Fruit fly (Drosophila melanogaster) whole organism, wandering third instar larva: ENCODE results near the gene Pli.

Source experiments
- Abd-B ChIP-seq: fragments of >200 bp; optimal IDR thresholded peaks from 2 replicates; lab custom pipeline; 2017; ENCODE audit warnings: missing biosample characterization, missing genetic modification characterization
- CG32264 ChIP-seq: fragments of 200-800 bp; sonication (Bioruptor generic); optimal IDR thresholded peaks from 2 replicates; lab custom pipeline; 2016; ENCODE audit warnings: missing biosample characterization, missing genetic modification characterization
- CG9705 ChIP-seq: fragments of 200-800 bp; sonication (Bioruptor generic); optimal IDR thresholded peaks from 2 replicates; lab custom pipeline; 2018; ENCODE audit warnings: missing biosample characterization, mild to moderate bottlenecking, missing genetic modification characterization
- CrebA ChIP-seq: fragments of 200-800 bp; sonication (Bioruptor generic); optimal IDR thresholded peaks from 2 replicates; lab custom pipeline; 2016; ENCODE audit warnings: missing biosample characterization, mild to moderate bottlenecking, missing genetic modification characterization, borderline replicate concordance
- Dfd ChIP-seq: fragments of >200 bp; optimal IDR thresholded peaks from 2 replicates; lab custom pipeline; 2017; ENCODE audit warnings: missing biosample characterization, missing genetic modification characterization
- Dif ChIP-seq: fragments of 200-275, 200-300 bp; sonication (Bioruptor generic); optimal IDR thresholded peaks from 2 replicates; lab custom pipeline; 2018; ENCODE audit warnings: missing biosample characterization, missing genetic modification characterization; ENCODE audit not compliant: partially characterized antibody
- GATAd ChIP-seq: sonication (Bioruptor generic); optimal IDR thresholded peaks from 2 replicates; lab custom pipeline; 2016; ENCODE audit warnings: missing biosample characterization, missing genetic modification characterization
- HLH106 ChIP-seq: fragments of 200-800 bp; optimal IDR thresholded peaks from 3 replicates; lab custom pipeline; 2019; ENCODE audit warnings: missing biosample characterization, mild to moderate bottlenecking, missing genetic modification characterization, moderate library complexity
- Hnf4 ChIP-seq: fragments of 200-800 bp; sonication (Bioruptor generic); optimal IDR thresholded peaks from 2 replicates; lab custom pipeline; 2016; ENCODE audit warnings: missing biosample characterization, mild to moderate bottlenecking, missing genetic modification characterization
- Hr78 ChIP-seq: fragments of >200 bp; optimal IDR thresholded peaks from 2 replicates; lab custom pipeline; 2017; ENCODE audit warnings: missing biosample characterization, missing genetic modification characterization
- Hr83 ChIP-seq: fragments of 200-300 bp; sonication (Bioruptor generic); optimal IDR thresholded peaks from 2 replicates; lab custom pipeline; 2016; ENCODE audit warnings: missing biosample characterization, mild to moderate bottlenecking, missing genetic modification characterization, moderate library complexity; ENCODE audit not compliant: poor library complexity, severe bottlenecking
- Jra ChIP-seq: sonication (Bioruptor generic); optimal IDR thresholded peaks from 2 replicates; lab custom pipeline; 2016; ENCODE audit warnings: missing biosample characterization, missing genetic modification characterization
- Mio ChIP-seq: sonication (Bioruptor generic); optimal IDR thresholded peaks from 2 replicates; lab custom pipeline; 2016; ENCODE audit warnings: missing biosample characterization, missing genetic modification characterization
- Myc ChIP-seq: fragments of >200 bp; optimal IDR thresholded peaks from 2 replicates; lab custom pipeline; 2017
- N ChIP-seq: fragments of >200 bp; optimal IDR thresholded peaks from 2 replicates; lab custom pipeline; 2018; ENCODE audit warnings: missing biosample characterization, missing external identifiers, missing genetic modification characterization
- OdsH ChIP-seq: fragments of 200-800 bp; sonication (Bioruptor generic); optimal IDR thresholded peaks from 2 replicates; lab custom pipeline; 2016; ENCODE audit warnings: missing biosample characterization, mild to moderate bottlenecking, missing genetic modification characterization
- Rel ChIP-seq, 2 experiments: fragments of 200-800 bp; sonication (Bioruptor generic) in 1 of 2; optimal IDR thresholded peaks; 2 replicates in 1 of 2; 3 replicates in 1 of 2; lab custom pipeline; 2016 to 2019; ENCODE audit warnings: mild to moderate bottlenecking in 2 of 2, missing biosample characterization in 2 of 2, missing genetic modification characterization in 2 of 2, moderate library complexity in 1 of 2
- Sp1 ChIP-seq: fragments of 200-800 bp; sonication (Bioruptor generic); optimal IDR thresholded peaks from 3 replicates; lab custom pipeline; 2019; ENCODE audit warnings: missing biosample characterization, mild to moderate bottlenecking, missing genetic modification characterization, moderate library complexity
- Vsx2 ChIP-seq: fragments of 200-300, 225-300 bp; sonication (Bioruptor generic); optimal IDR thresholded peaks from 2 replicates; lab custom pipeline; 2018; ENCODE audit warnings: missing biosample characterization, missing genetic modification characterization; ENCODE audit not compliant: partially characterized antibody
- br ChIP-seq: fragments of 200-800 bp; sonication (Bioruptor generic); optimal IDR thresholded peaks from 2 replicates; lab custom pipeline; 2016; ENCODE audit warnings: missing biosample characterization, missing genetic modification characterization
- brk ChIP-seq: fragments of 200-800 bp; sonication (Bioruptor generic); optimal IDR thresholded peaks from 2 replicates; lab custom pipeline; 2016; ENCODE audit warnings: missing biosample characterization, mild to moderate bottlenecking, missing genetic modification characterization
- dl ChIP-seq, 2 experiments: fragments of 175-275, 200-275 bp in 1 of 2; fragments of 200-275 bp in 1 of 2; sonication (Bioruptor generic); optimal IDR thresholded peaks; lab custom pipeline; 2018; ENCODE audit warnings: mild to moderate bottlenecking in 2 of 2, missing biosample characterization in 2 of 2, missing genetic modification characterization in 2 of 2, moderate library complexity in 2 of 2; ENCODE audit not compliant: partially characterized antibody in 2 of 2, insufficient read depth in 1 of 2
- dmrt93B ChIP-seq: fragments of 200-800 bp; sonication (Bioruptor generic); optimal IDR thresholded peaks from 2 replicates; lab custom pipeline; 2018; ENCODE audit warnings: missing biosample characterization, mild to moderate bottlenecking, missing genetic modification characterization
- dsf ChIP-seq: sonication (Bioruptor generic); optimal IDR thresholded peaks from 2 replicates; lab custom pipeline; 2016; ENCODE audit warnings: missing biosample characterization, missing genetic modification characterization, borderline replicate concordance
- ey ChIP-seq: fragments of 200-800 bp; sonication (Bioruptor generic); optimal IDR thresholded peaks from 2 replicates; lab custom pipeline; 2016; ENCODE audit warnings: missing biosample characterization, missing genetic modification characterization
- foxo ChIP-seq, 2 experiments: fragments of 200-800 bp; sonication (Bioruptor generic); optimal IDR thresholded peaks; 2 replicates in 1 of 2; 3 replicates in 1 of 2; lab custom pipeline; 2016 to 2017; ENCODE audit warnings: missing biosample characterization in 2 of 2, missing genetic modification characterization in 2 of 2
- fru ChIP-seq: fragments of 200-800 bp; sonication (Bioruptor generic); optimal IDR thresholded peaks from 3 replicates; lab custom pipeline; 2016; ENCODE audit warnings: missing biosample characterization, mild to moderate bottlenecking, missing genetic modification characterization
- h ChIP-seq: fragments of 200-800 bp; sonication (Bioruptor generic); optimal IDR thresholded peaks from 3 replicates; lab custom pipeline; 2016; ENCODE audit warnings: missing biosample characterization, mild to moderate bottlenecking, missing genetic modification characterization
- jim ChIP-seq: fragments of 175-275, 200-325 bp; sonication (Bioruptor generic); optimal IDR thresholded peaks from 2 replicates; lab custom pipeline; 2016; ENCODE audit warnings: missing biosample characterization, mild to moderate bottlenecking, missing genetic modification characterization
- lola ChIP-seq: fragments of >200 bp; optimal IDR thresholded peaks from 2 replicates; lab custom pipeline; 2017; ENCODE audit warnings: missing biosample characterization, missing genetic modification characterization
- pan ChIP-seq: fragments of >200 bp; optimal IDR thresholded peaks from 2 replicates; lab custom pipeline; 2017
- psq ChIP-seq: fragments of 200-800 bp; sonication (Bioruptor generic); optimal IDR thresholded peaks from 3 replicates; lab custom pipeline; 2017; ENCODE audit warnings: missing biosample characterization, mild to moderate bottlenecking, missing genetic modification characterization, moderate library complexity
- rgr ChIP-seq: fragments of 200-800 bp; sonication (Bioruptor generic); optimal IDR thresholded peaks from 3 replicates; lab custom pipeline; 2016; ENCODE audit warnings: missing biosample characterization, mild to moderate bottlenecking, missing genetic modification characterization
- sage ChIP-seq: fragments of 200-800 bp; sonication (Bioruptor generic); optimal IDR thresholded peaks from 2 replicates; lab custom pipeline; 2016; ENCODE audit warnings: missing biosample characterization, mild to moderate bottlenecking, missing genetic modification characterization
- sv ChIP-seq: fragments of 200-800 bp; sonication (Bioruptor generic); optimal IDR thresholded peaks from 3 replicates; lab custom pipeline; 2016; ENCODE audit warnings: missing biosample characterization, missing genetic modification characterization
- tai ChIP-seq: sonication (Bioruptor generic); optimal IDR thresholded peaks from 2 replicates; lab custom pipeline; 2016; ENCODE audit warnings: missing biosample characterization, missing genetic modification characterization
- usp ChIP-seq: fragments of >200 bp; optimal IDR thresholded peaks from 2 replicates; lab custom pipeline; 2017; ENCODE audit warnings: missing biosample characterization, missing genetic modification characterization
- woc ChIP-seq: sonication (Bioruptor generic); optimal IDR thresholded peaks from 2 replicates; lab custom pipeline; 2016; ENCODE audit warnings: missing biosample characterization, mild to moderate bottlenecking, missing genetic modification characterization

The Pli gene

DNA sequence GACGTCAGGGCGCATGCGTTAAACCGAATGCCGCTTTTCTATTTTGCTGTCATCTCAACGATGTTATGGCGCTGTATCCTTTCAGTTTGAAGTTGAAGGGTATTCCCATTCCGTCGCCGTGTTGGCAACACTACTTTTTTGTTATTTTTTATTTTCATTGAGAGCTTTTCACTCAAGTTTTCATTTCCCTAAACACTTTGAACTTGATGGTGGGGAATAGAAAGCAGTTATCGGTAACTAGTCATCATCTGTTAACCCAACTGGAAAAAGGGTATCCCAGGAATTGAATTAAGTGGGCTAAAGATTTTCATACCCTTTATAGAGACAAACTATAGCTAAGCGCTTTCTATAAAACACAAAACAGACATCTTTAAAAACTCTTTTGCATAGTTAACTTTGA lies 2.3 kb downstream of the Pli start:
- TF ChIP-seq Hr78 (GFP tag; lab: Kevin White, UChicago) (no peak), sv (no peak), CrebA (GFP tag; lab: Kevin White, UChicago) (no peak)

DNA sequence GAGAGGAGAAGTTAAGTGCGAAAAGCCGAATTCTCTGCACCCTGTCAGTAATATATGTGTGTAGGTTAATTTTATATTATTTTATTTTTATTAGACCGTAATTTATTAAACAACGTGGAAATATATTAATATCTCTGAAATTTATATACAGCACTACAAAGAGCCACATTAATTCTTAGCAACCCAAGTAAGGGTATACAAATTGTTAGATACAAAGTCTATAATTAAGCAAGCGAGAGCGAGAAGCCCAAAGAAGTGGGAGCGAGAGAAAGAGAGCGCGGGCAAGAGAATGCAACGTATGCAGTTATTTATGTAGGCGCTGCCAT lies 2.8 kb downstream of the Pli start:
- peak; percentile 78 for TF ChIP-seq sv
- no peak for TF ChIP-seq lola (GFP tag; lab: Kevin White, UChicago)
- TF ChIP-seq foxo (GFP tag; optimal IDR thresholded peaks at IDR 0.05; lab: Kevin White, UChicago): peak in 1 of 2 experiments; percentile 88
- peak; percentile 87 for TF ChIP-seq fru (GFP tag; lab: Kevin White, UChicago)
- peak; percentile 71 for TF ChIP-seq Rel (GFP tag; optimal IDR thresholded peaks at IDR 0.05; lab: Kevin White, UChicago)
- TF ChIP-seq Rel (tag; optimal IDR thresholded peaks at IDR 0.05; lab: Kevin White, UChicago): peak; percentile 29
- peak; percentile 77 for TF ChIP-seq dmrt93B
- TF ChIP-seq sage (GFP tag; lab: Kevin White, UChicago): peak; percentile 87
- TF ChIP-seq Hnf4: peak; percentile 78
- TF ChIP-seq Hr78 (GFP tag; lab: Kevin White, UChicago): no peak
- peak; percentile 69 for TF ChIP-seq CrebA (GFP tag; lab: Kevin White, UChicago)
- no peak for TF ChIP-seq Abd-B (GFP tag; lab: Kevin White, UChicago)
- TF ChIP-seq GATAd (GFP tag; lab: Kevin White, UChicago): no peak
- peak; percentile 88 for TF ChIP-seq OdsH (GFP tag; lab: Kevin White, UChicago)
- peak; percentile 73 for TF ChIP-seq brk (GFP tag; lab: Kevin White, UChicago)
- peak; percentile 90 for TF ChIP-seq h
- peak; percentile 89 for TF ChIP-seq psq (GFP tag; lab: Kevin White, UChicago)
- TF ChIP-seq Dfd (GFP tag; lab: Kevin White, UChicago): no peak
- TF ChIP-seq Myc (lab: Kevin White, UChicago): no peak
- TF ChIP-seq rgr (GFP tag; lab: Kevin White, UChicago): peak; percentile 91
- TF ChIP-seq woc (GFP tag; lab: Kevin White, UChicago): peak; percentile 52
- TF ChIP-seq pan (lab: Kevin White, UChicago): no peak
- TF ChIP-seq CG32264 (GFP tag; lab: Kevin White, UChicago): peak; percentile 43
- peak; percentile 63 for TF ChIP-seq br (GFP tag; lab: Kevin White, UChicago)
- TF ChIP-seq tai (GFP tag; lab: Kevin White, UChicago): peak; percentile 54
- TF ChIP-seq ey: peak; percentile 77
- TF ChIP-seq HLH106: peak; percentile 87
- TF ChIP-seq Sp1 (GFP tag; lab: Kevin White, UChicago): peak; percentile 87

DNA sequence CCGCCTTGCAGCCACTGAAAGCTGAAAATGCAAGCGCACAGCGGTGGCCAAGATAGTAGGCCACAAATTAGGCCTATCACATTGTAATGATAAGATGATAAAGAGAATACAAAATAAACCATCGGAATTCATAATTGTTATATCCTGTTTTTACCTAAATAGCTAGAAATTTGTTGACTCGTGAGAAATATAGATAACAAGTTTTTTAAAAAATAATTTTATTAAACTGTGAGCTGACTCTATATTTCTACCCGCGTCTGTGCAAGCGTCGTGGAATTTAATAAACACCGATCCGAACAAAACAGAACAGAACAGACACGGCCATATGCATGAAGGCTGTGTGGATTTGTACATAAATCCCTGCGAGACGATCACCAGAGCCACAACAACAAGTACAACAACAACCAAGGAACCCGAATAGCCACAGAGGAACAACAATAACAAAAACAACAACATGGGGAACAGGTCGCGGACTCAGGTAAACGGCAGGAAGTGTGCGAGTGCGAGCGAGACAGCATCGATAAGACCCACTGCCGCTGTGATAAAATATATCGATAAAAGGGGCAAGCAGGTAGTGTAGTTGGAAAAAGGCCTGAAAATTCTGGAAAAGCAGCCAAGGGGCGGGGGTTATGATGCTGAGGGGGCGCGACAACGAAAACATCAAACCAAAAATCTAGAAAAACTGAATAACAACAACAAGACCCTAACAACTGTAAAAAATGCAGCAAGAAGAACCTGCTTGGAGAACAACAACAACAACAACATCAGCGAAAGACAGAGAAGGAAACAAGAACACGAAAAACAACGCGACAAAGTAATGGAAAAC lies 3.4 kb downstream of the Pli start:
- TF ChIP-seq Rel (GFP tag; optimal IDR thresholded peaks at IDR 0.05; lab: Kevin White, UChicago) (peak; percentile 81), Rel (tag; optimal IDR thresholded peaks at IDR 0.05; lab: Kevin White, UChicago) (peak; percentile 65), Sp1 (GFP tag; lab: Kevin White, UChicago) (peak; percentile 95), fru (GFP tag; lab: Kevin White, UChicago) (peak; percentile 96), Hr78 (GFP tag; lab: Kevin White, UChicago) (no peak), CrebA (GFP tag; lab: Kevin White, UChicago) (peak; percentile 80), OdsH (GFP tag; lab: Kevin White, UChicago) (peak; percentile 96), Mio (GFP tag; lab: Kevin White, UChicago) (no peak), CG32264 (GFP tag; lab: Kevin White, UChicago) (peak; percentile 84), HLH106 (peak; percentile 93), rgr (GFP tag; lab: Kevin White, UChicago) (peak; percentile 95), GATAd (GFP tag; lab: Kevin White, UChicago) (no peak), N (GFP tag; lab: Kevin White, UChicago) (no peak), psq (GFP tag; lab: Kevin White, UChicago) (peak; percentile 91), br (GFP tag; lab: Kevin White, UChicago) (peak; percentile 95), tai (GFP tag; lab: Kevin White, UChicago) (peak; percentile 85), dmrt93B (peak; percentile 88), CG9705 (GFP tag; lab: Kevin White, UChicago) (peak; percentile 87), Hr83 (GFP tag; lab: Kevin White, UChicago) (no peak), h (peak; percentile 96), Myc (lab: Kevin White, UChicago) (no peak), sage (GFP tag; lab: Kevin White, UChicago) (peak; percentile 91), usp (GFP tag; lab: Kevin White, UChicago) (no peak), Jra (GFP tag; lab: Kevin White, UChicago) (peak; percentile 67), jim (no peak), Vsx2 (GFP tag; lab: Kevin White, UChicago) (peak; percentile 15), woc (GFP tag; lab: Kevin White, UChicago) (peak; percentile 97), brk (GFP tag; lab: Kevin White, UChicago) (peak; percentile 81), pan (lab: Kevin White, UChicago) (no peak), Dfd (GFP tag; lab: Kevin White, UChicago) (no peak), foxo (GFP tag; optimal IDR thresholded peaks at IDR 0.05; lab: Kevin White, UChicago) (peak; percentile 48 to 94), lola (GFP tag; lab: Kevin White, UChicago) (no peak), Hnf4 (peak; percentile 89), ey (peak; percentile 94), dsf (GFP tag; lab: Kevin White, UChicago) (peak; percentile 53), dl (GFP tag; optimal IDR thresholded peaks at IDR 0.05; lab: Kevin White, UChicago; ENCODE audit: insufficient read depth in 1 of 2, partially characterized antibody in 2 of 2) (peak in 1 of 2 experiments; percentile 29), Dif (GFP tag; lab: Kevin White, UChicago) (no peak), Abd-B (GFP tag; lab: Kevin White, UChicago) (no peak), sv (peak; percentile 59)
